Fruit fly (Drosophila melanogaster) Kc167 (cell line): ENCODE results near the gene CG16998.

ENCODE experiments used
- insv ChIP-seq: fragments of >200 bp; optimal IDR thresholded peaks from 3 replicates; lab custom pipeline; 2018; ENCODE audit warnings: missing external identifiers
- psq ChIP-seq: fragments of >200 bp; optimal IDR thresholded peaks from 2 replicates; lab custom pipeline; 2017; ENCODE audit warnings: missing external identifiers
- ttk ChIP-seq: sonication (Bioruptor generic); optimal IDR thresholded peaks from 2 replicates; lab custom pipeline; 2017; ENCODE audit warnings: missing external identifiers

dm6 chr3L:7550225-7550624 is 10.6 kb upstream of the CG16998 start:
- TF ChIP-seq insv (lab: Kevin White, UChicago) (no peak), psq (lab: Kevin White, UChicago) (no peak), ttk (no peak)
